Fruit fly (Drosophila melanogaster): ENCODE data around the gene CG12728.
A peak's percentile ranks its signal among the peaks of the same experiment; 100 is the strongest.

dm6 chrX:5935072-5935738 lies 7.2 kb upstream of the CG12728 start:
- TF ChIP-seq CG12768 (GFP tag; optimal IDR thresholded peaks at IDR 0.05) (peak; percentile 17), CG1620 (GFP tag; optimal IDR thresholded peaks at IDR 0.05) (no peak), pad (GFP tag; optimal IDR thresholded peaks at IDR 0.05) (peak; percentile 32), ovo (GFP tag; optimal IDR thresholded peaks at IDR 0.05) (peak; percentile 57)

Data from whole organism, adult.